Fruit fly (Drosophila melanogaster) whole organism, embryonic: ENCODE measurements around the gene CG12301.

ENCODE experiments used
- Adf1 ChIP-seq: fragments of 200-800 bp; sonication (Bioruptor generic); IDR thresholded peaks from 2 replicates; pipeline ENCODE4 v1.3.6; 2022; ENCODE audit warnings: missing biosample characterization, missing genetic modification characterization
- Aef1 ChIP-seq: fragments of 200-800 bp; sonication (Bioruptor generic); IDR thresholded peaks from 3 replicates; pipeline ENCODE4 v1.3.6; 2022; ENCODE audit warnings: missing biosample characterization, missing genetic modification characterization
- BEAF-32 ChIP-seq: fragments of 200-800 bp; sonication (Bioruptor generic); optimal IDR thresholded peaks from 3 replicates; lab custom pipeline; 2017; ENCODE audit warnings: missing biosample characterization, missing genetic modification characterization, mild to moderate bottlenecking, moderate library complexity, missing genetic modification reagents
- BtbVII ChIP-seq: fragments of 200-800 bp; sonication (Bioruptor generic); optimal IDR thresholded peaks from 3 replicates; lab custom pipeline; 2017; ENCODE audit warnings: missing biosample characterization, mild to moderate bottlenecking, missing genetic modification characterization
- CG10209 ChIP-seq: fragments of 200-800 bp; sonication (Bioruptor generic); optimal IDR thresholded peaks from 3 replicates; lab custom pipeline; 2017; ENCODE audit warnings: missing biosample characterization, mild to moderate bottlenecking, missing genetic modification characterization, missing genetic modification reagents
- CG11085 ChIP-seq: fragments of 200-800 bp; sonication (Bioruptor generic); IDR thresholded peaks from 2 replicates; pipeline ENCODE4 v1.3.6; 2022; ENCODE audit warnings: missing biosample characterization, missing genetic modification characterization
- CG12391 ChIP-seq: fragments of 200-800 bp; sonication (Bioruptor generic); optimal IDR thresholded peaks from 3 replicates; lab custom pipeline; 2018; ENCODE audit warnings: missing biosample characterization, mild to moderate bottlenecking, missing genetic modification characterization, moderate library complexity
- CG14965 ChIP-seq: fragments of 200-800 bp; sonication (Bioruptor generic); optimal IDR thresholded peaks from 2 replicates; lab custom pipeline; 2016; ENCODE audit warnings: missing biosample characterization, missing genetic modification characterization, borderline replicate concordance
- CG15073 ChIP-seq: fragments of 200-800 bp; sonication (Bioruptor generic); optimal IDR thresholded peaks from 2 replicates; lab custom pipeline; 2016; ENCODE audit warnings: missing biosample characterization, missing genetic modification characterization
- CG17328 ChIP-seq: fragments of 200-800 bp; sonication (Bioruptor generic); IDR thresholded peaks from 2 replicates; pipeline ENCODE4 v1.3.6; 2022; ENCODE audit warnings: missing biosample characterization, missing genetic modification characterization
- CG1832 ChIP-seq: fragments of 200-800 bp; sonication (Bioruptor generic); optimal IDR thresholded peaks from 2 replicates; lab custom pipeline; 2017; ENCODE audit warnings: missing biosample characterization, mild to moderate bottlenecking, missing genetic modification characterization, inconsistent platforms
- CG2129 ChIP-seq: fragments of 200-800 bp; sonication (Bioruptor generic); IDR thresholded peaks from 2 replicates; pipeline ENCODE4 v1.3.6; 2022; ENCODE audit warnings: missing biosample characterization, missing genetic modification characterization; ENCODE audit not compliant: partially characterized antibody
- CG3065 ChIP-seq: fragments of 200-800 bp; sonication (Bioruptor generic); optimal IDR thresholded peaks from 2 replicates; lab custom pipeline; 2016; ENCODE audit warnings: missing biosample characterization, missing genetic modification characterization
- CG6854 ChIP-seq: fragments of 200-800 bp; sonication (Bioruptor generic); optimal IDR thresholded peaks from 3 replicates; lab custom pipeline; 2017; ENCODE audit warnings: missing biosample characterization, mild to moderate bottlenecking, missing genetic modification characterization
- CG7357 ChIP-seq: fragments of 200-800 bp; sonication (Bioruptor generic); IDR thresholded peaks from 3 replicates; pipeline ENCODE4 v1.3.6; 2022; ENCODE audit warnings: missing biosample characterization, missing genetic modification characterization
- CG7556 ChIP-seq: fragments of 200-800 bp; sonication (Bioruptor generic); optimal IDR thresholded peaks from 2 replicates; lab custom pipeline; 2017; ENCODE audit warnings: missing biosample characterization, mild to moderate bottlenecking, missing genetic modification characterization
- CG7987 ChIP-seq: fragments of 200-800 bp; sonication (Bioruptor generic); optimal IDR thresholded peaks from 2 replicates; lab custom pipeline; 2018; ENCODE audit warnings: missing biosample characterization, mild to moderate bottlenecking, missing genetic modification characterization, moderate library complexity
- CG8281 ChIP-seq: fragments of 200-800 bp; sonication (Bioruptor generic); optimal IDR thresholded peaks from 2 replicates; lab custom pipeline; 2018; ENCODE audit warnings: missing biosample characterization, mild to moderate bottlenecking, missing genetic modification characterization, moderate library complexity
- D19A ChIP-seq: fragments of 200-800 bp; optimal IDR thresholded peaks from 3 replicates; lab custom pipeline; 2019; ENCODE audit warnings: missing biosample characterization, mild to moderate bottlenecking, missing genetic modification characterization, moderate library complexity
- Dfd ChIP-seq, 2 experiments: fragments of >200 bp; optimal IDR thresholded peaks; 2 replicates each; lab custom pipeline; 2017; ENCODE audit warnings: missing biosample characterization in 2 of 2, missing genetic modification characterization in 2 of 2
- Dref ChIP-seq: fragments of 200-800 bp; sonication (Bioruptor generic); IDR thresholded peaks from 2 replicates; pipeline ENCODE4 v1.3.6; 2022; ENCODE audit warnings: missing biosample characterization, missing genetic modification characterization
- E2f2 ChIP-seq: fragments of 200-800 bp; sonication (Bioruptor generic); IDR thresholded peaks from 2 replicates; pipeline ENCODE4 v1.3.6; 2022; ENCODE audit warnings: missing biosample characterization, missing genetic modification characterization
- Gsc ChIP-seq: fragments of 200-800 bp; sonication (Bioruptor generic); IDR thresholded peaks from 2 replicates; pipeline ENCODE4 v1.3.6; 2022; ENCODE audit warnings: missing biosample characterization, missing genetic modification characterization
- Hand ChIP-seq: fragments of 200-800 bp; sonication (Bioruptor generic); optimal IDR thresholded peaks from 2 replicates; lab custom pipeline; 2017; ENCODE audit warnings: mild to moderate bottlenecking, missing biosample characterization, missing genetic modification reagents, missing genetic modification characterization
- Hey ChIP-seq: fragments of 200-800 bp; sonication (Bioruptor generic); optimal IDR thresholded peaks from 3 replicates; lab custom pipeline; 2018; ENCODE audit warnings: missing biosample characterization, mild to moderate bottlenecking, missing genetic modification characterization
- Jarid2 ChIP-seq: fragments of 200-800 bp; sonication (Bioruptor generic); optimal IDR thresholded peaks from 3 replicates; lab custom pipeline; 2017; ENCODE audit warnings: mild to moderate bottlenecking, missing biosample characterization, missing genetic modification reagents, missing genetic modification characterization
- Max ChIP-seq: fragments of 200-800 bp; sonication (Bioruptor generic); optimal IDR thresholded peaks from 2 replicates; lab custom pipeline; 2016; ENCODE audit warnings: missing biosample characterization, mild to moderate bottlenecking, missing genetic modification characterization
- Oli ChIP-seq: fragments of 200-800 bp; sonication (Bioruptor generic); optimal IDR thresholded peaks from 2 replicates; lab custom pipeline; 2018; ENCODE audit warnings: missing biosample characterization, mild to moderate bottlenecking, missing genetic modification characterization, moderate library complexity
- Ravus ChIP-seq: fragments of 200-800 bp; sonication (Bioruptor generic); IDR thresholded peaks from 2 replicates; pipeline ENCODE4 v1.3.6; 2022; ENCODE audit warnings: missing biosample characterization, missing genetic modification characterization
- Scr ChIP-seq: fragments of 200-800 bp; sonication (Bioruptor generic); IDR thresholded peaks from 2 replicates; pipeline ENCODE4 v1.3.6; 2022; ENCODE audit warnings: missing biosample characterization, missing genetic modification characterization; ENCODE audit not compliant: partially characterized antibody
- abd-A ChIP-seq: fragments of 200-800 bp; sonication (Bioruptor generic); optimal IDR thresholded peaks from 3 replicates; lab custom pipeline; 2019; ENCODE audit warnings: missing biosample characterization, mild to moderate bottlenecking, missing genetic modification characterization, moderate library complexity
- crol ChIP-seq: fragments of 200-800 bp; sonication (Bioruptor generic); IDR thresholded peaks from 2 replicates; pipeline ENCODE4 v1.3.6; 2022; ENCODE audit warnings: missing biosample characterization, missing genetic modification characterization
- crp ChIP-seq, 2 experiments: fragments of 200-800 bp; sonication (Bioruptor generic); optimal IDR thresholded peaks; 2 replicates in 1 of 2; 3 replicates in 1 of 2; lab custom pipeline; 2017; ENCODE audit warnings: missing biosample characterization in 2 of 2, missing genetic modification characterization in 2 of 2, mild to moderate bottlenecking in 1 of 2, moderate library complexity in 1 of 2
- da ChIP-seq: fragments of 200-800 bp; sonication (Bioruptor generic); optimal IDR thresholded peaks from 2 replicates; lab custom pipeline; 2016; ENCODE audit warnings: missing biosample characterization, missing genetic modification characterization
- eyg ChIP-seq: fragments of 200-800 bp; sonication (Bioruptor generic); optimal IDR thresholded peaks from 3 replicates; lab custom pipeline; 2016; ENCODE audit warnings: missing biosample characterization, missing genetic modification characterization
- fd102C ChIP-seq: fragments of 200-800 bp; sonication (Bioruptor generic); optimal IDR thresholded peaks from 2 replicates; lab custom pipeline; 2018; ENCODE audit warnings: missing biosample characterization, mild to moderate bottlenecking, missing genetic modification characterization, moderate library complexity
- gem ChIP-seq: fragments of 200-800 bp; sonication (Bioruptor generic); optimal IDR thresholded peaks from 2 replicates; lab custom pipeline; 2019; ENCODE audit warnings: missing biosample characterization, mild to moderate bottlenecking, missing genetic modification characterization, moderate library complexity
- grau ChIP-seq: fragments of 200-800 bp; optimal IDR thresholded peaks from 3 replicates; lab custom pipeline; 2019; ENCODE audit warnings: missing biosample characterization, mild to moderate bottlenecking, missing genetic modification characterization, moderate library complexity
- inv ChIP-seq: fragments of 200-800 bp; sonication (Bioruptor generic); IDR thresholded peaks from 2 replicates; pipeline ENCODE4 v1.3.6; 2022; ENCODE audit warnings: missing biosample characterization, missing genetic modification characterization; ENCODE audit not compliant: partially characterized antibody
- kni ChIP-seq: fragments of 200-800 bp; sonication (Bioruptor generic); optimal IDR thresholded peaks from 3 replicates; lab custom pipeline; 2017; ENCODE audit warnings: mild to moderate bottlenecking, missing biosample characterization, missing genetic modification reagents, missing genetic modification characterization
- lab ChIP-seq: fragments of 200-800 bp; sonication (Bioruptor generic); optimal IDR thresholded peaks from 3 replicates; lab custom pipeline; 2017; ENCODE audit warnings: missing biosample characterization, missing genetic modification characterization, mild to moderate bottlenecking, moderate library complexity, missing genetic modification reagents
- psq ChIP-seq: fragments of 200-800 bp; sonication (Bioruptor generic); optimal IDR thresholded peaks from 2 replicates; lab custom pipeline; 2017; ENCODE audit warnings: missing biosample characterization, missing genetic modification characterization
- row ChIP-seq: fragments of 200-800 bp; sonication (Bioruptor generic); IDR thresholded peaks from 3 replicates; pipeline ENCODE4 v1.3.6; 2022; ENCODE audit warnings: missing biosample characterization, missing genetic modification characterization
- sc ChIP-seq, 3 experiments: fragments of >200 bp in 2 of 3; fragments of 200-800 bp in 1 of 3; sonication (Bioruptor generic) in 1 of 3; optimal IDR thresholded peaks; 2 replicates in 2 of 3; 3 replicates in 1 of 3; lab custom pipeline; 2017; ENCODE audit warnings: mild to moderate bottlenecking in 1 of 3, missing biosample characterization in 1 of 3, missing genetic modification characterization in 1 of 3, missing genetic modification reagents in 1 of 3
- sna ChIP-seq: fragments of 200-800 bp; sonication (Bioruptor generic); IDR thresholded peaks from 2 replicates; pipeline ENCODE4 v1.3.6; 2022; ENCODE audit warnings: missing biosample characterization, missing genetic modification characterization; ENCODE audit not compliant: partially characterized antibody
- stc ChIP-seq: fragments of 200-800 bp; sonication (Bioruptor generic); IDR thresholded peaks from 2 replicates; pipeline ENCODE4 v1.3.6; 2022; ENCODE audit warnings: missing biosample characterization, missing genetic modification characterization
- stwl ChIP-seq: fragments of 200-800 bp; sonication (Bioruptor generic); optimal IDR thresholded peaks from 3 replicates; lab custom pipeline; 2018; ENCODE audit warnings: missing biosample characterization, mild to moderate bottlenecking, missing genetic modification characterization, moderate library complexity

Gene CG12301

DNA sequence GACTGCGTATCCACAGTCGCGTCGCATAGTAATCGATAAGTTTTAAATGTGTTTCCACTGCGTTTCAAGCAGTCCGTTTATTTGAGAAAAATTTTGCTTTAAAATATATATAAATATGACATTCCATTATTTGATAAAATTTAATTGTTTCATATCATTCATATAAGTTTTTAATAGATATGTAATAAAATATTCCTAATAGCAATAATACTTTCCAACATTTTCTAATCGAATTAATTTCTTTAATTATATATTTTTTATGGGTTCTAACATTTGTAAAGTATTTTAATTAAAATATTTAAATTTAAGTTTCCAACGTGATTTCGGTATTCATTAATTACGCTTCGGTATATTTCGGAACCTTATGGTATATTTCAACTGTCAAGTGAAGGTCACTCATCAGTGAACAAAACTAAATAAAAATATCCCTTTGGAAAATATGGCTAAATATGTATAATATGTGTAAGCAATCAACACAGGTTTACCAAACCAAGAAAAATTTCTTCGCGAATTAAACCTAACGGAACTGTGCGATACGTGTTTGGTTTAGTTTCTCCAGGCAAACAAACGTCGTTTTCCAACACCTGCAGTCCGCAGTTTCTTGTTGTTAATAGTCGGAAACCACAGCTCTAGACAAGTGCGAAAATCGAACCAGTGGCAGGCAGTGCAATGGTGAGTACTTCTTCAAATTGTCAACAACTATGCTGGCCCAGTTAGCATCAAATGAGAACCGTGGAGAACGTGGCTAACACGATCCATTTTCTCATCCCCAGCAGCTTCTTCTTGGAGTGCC, 17.3 kb upstream of the CG12301 start, which contains the start of the genes CG7739 and SCCRO (continued):
- TF ChIP-seq eyg (GFP tag; lab: Kevin White, UChicago), result no peak
- peak; percentile 50 for TF ChIP-seq psq (GFP tag; lab: Kevin White, UChicago)
- TF ChIP-seq CG17328 (GFP tag; lab: Robert Waterston, UW), result peak; percentile 65
- TF ChIP-seq inv (GFP tag; lab: Robert Waterston, UW), result peak; percentile 52; the same call in 1 of the 2 replicates
- no peak for TF ChIP-seq crol (GFP tag; lab: Robert Waterston, UW)
- TF ChIP-seq stwl (tag; lab: Kevin White, UChicago), result peak; percentile 33
- no peak for TF ChIP-seq Jarid2
- peak; percentile 18 for TF ChIP-seq Max (GFP tag; lab: Kevin White, UChicago)
- TF ChIP-seq CG6854, result no peak
- TF ChIP-seq da, result no peak
- no peak for TF ChIP-seq Dfd (GFP tag; optimal IDR thresholded peaks at IDR 0.05; lab: Kevin White, UChicago)
- TF ChIP-seq Hey (tag; lab: Kevin White, UChicago), result no peak
- TF ChIP-seq CG8281 (tag; lab: Kevin White, UChicago), result no peak
- peak; percentile 83 for TF ChIP-seq Dref (GFP tag; lab: Robert Waterston, UW)
- TF ChIP-seq sna, result 0 out of 2 replicates have a peak, but pooled peaks have one; percentile 48
- TF ChIP-seq Gsc (GFP tag; lab: Robert Waterston, UW), result no peak
- TF ChIP-seq CG11085, result peak; percentile 66
- TF ChIP-seq row (GFP tag; lab: Robert Waterston, UW), result peak; percentile 66
- TF ChIP-seq abd-A (tag; lab: Kevin White, UChicago), result no peak
- TF ChIP-seq CG3065 (GFP tag; lab: Kevin White, UChicago), result no peak
- TF ChIP-seq stc (GFP tag; lab: Robert Waterston, UW), result peak; percentile 54; the same call in 1 of the 2 replicates
- TF ChIP-seq BEAF-32 (GFP tag; lab: Kevin White, UChicago), result peak; percentile 67
- peak; percentile 47 for TF ChIP-seq Adf1 (GFP tag; lab: Robert Waterston, UW)
- peak; percentile 66 for TF ChIP-seq Aef1 (GFP tag; lab: Robert Waterston, UW)
- no peak for TF ChIP-seq BtbVII (GFP tag; lab: Kevin White, UChicago)
- peak; percentile 29 for TF ChIP-seq Oli (tag; lab: Kevin White, UChicago)
- no peak for TF ChIP-seq CG1832 (GFP tag; lab: Kevin White, UChicago)
- no peak for TF ChIP-seq fd102C (GFP tag; lab: Kevin White, UChicago)
- peak; percentile 96 for TF ChIP-seq CG15073 (GFP tag; lab: Kevin White, UChicago)
- TF ChIP-seq CG7556 (GFP tag; lab: Kevin White, UChicago), result peak; percentile 33
- no peak for TF ChIP-seq CG2129 (GFP tag; lab: Robert Waterston, UW)
- peak; percentile 66 for TF ChIP-seq Scr (GFP tag; lab: Robert Waterston, UW)
- no peak for TF ChIP-seq kni (GFP tag; lab: Kevin White, UChicago)
- peak; percentile 76 for TF ChIP-seq CG12391 (tag; lab: Kevin White, UChicago)
- TF ChIP-seq CG7357 (GFP tag; lab: Robert Waterston, UW), result peak; percentile 93
- no peak for TF ChIP-seq lab (GFP tag; lab: Kevin White, UChicago)
- peak; percentile 4 for TF ChIP-seq Hand
- peak; percentile 10; the same call in 1 of the 2 replicates for TF ChIP-seq Ravus (GFP tag; lab: Robert Waterston, UW)
- peak; percentile 45 for TF ChIP-seq CG10209 (GFP tag; lab: Kevin White, UChicago)
- peak; percentile 52 for TF ChIP-seq E2f2 (GFP tag; lab: Robert Waterston, UW)
- no peak for TF ChIP-seq CG7987 (GFP tag; lab: Kevin White, UChicago)
- TF ChIP-seq grau, result peak; percentile 69
- peak in 1 of 2 experiments; percentile 70 for TF ChIP-seq crp (GFP tag; optimal IDR thresholded peaks at IDR 0.05; lab: Kevin White, UChicago)
- no peak for TF ChIP-seq sc (optimal IDR thresholded peaks at IDR 0.05; lab: Kevin White, UChicago)
- TF ChIP-seq sc (GFP tag; optimal IDR thresholded peaks at IDR 0.05; lab: Kevin White, UChicago), result no peak
- peak; percentile 47 for TF ChIP-seq D19A (tag; lab: Kevin White, UChicago)
- TF ChIP-seq gem (tag; lab: Kevin White, UChicago), result peak; percentile 83
- TF ChIP-seq CG14965 (GFP tag; lab: Kevin White, UChicago), result no peak
